Worm (Caenorhabditis elegans) whole organism, late embryonic: ENCODE measurements around the gene F17E9.2.
"Not testable (repeated sequence)": the region's sequence is repeated elsewhere in the genome, so short reads cannot be mapped to it uniquely, and the experiment has no call there.

ENCODE experiments used
- C08G9.2 ChIP-seq: sonication (generic microtip); optimal IDR thresholded peaks from 2 replicates; lab custom pipeline; 2016; ENCODE audit warnings: mild to moderate bottlenecking, missing genetic modification characterization, moderate library complexity, missing compliant biosample characterization
- Y22D7AL.16 ChIP-seq: sonication (generic microtip); optimal IDR thresholded peaks from 2 replicates; lab custom pipeline; 2016; ENCODE audit warnings: missing genetic modification characterization, missing compliant biosample characterization
- ama-1 ChIP-seq: fragments of 150-350 bp; optimal IDR thresholded peaks from 2 replicates; lab custom pipeline; 2014
- ceh-19 ChIP-seq: fragments of 200-800 bp; sonication (Bioruptor generic); optimal IDR thresholded peaks from 2 replicates; lab custom pipeline; 2018; ENCODE audit warnings: mild to moderate bottlenecking, missing genetic modification characterization, missing compliant biosample characterization
- ceh-2 ChIP-seq: sonication (generic microtip); optimal IDR thresholded peaks from 2 replicates; lab custom pipeline; 2016; ENCODE audit warnings: missing genotype, missing genetic modification characterization, missing compliant biosample characterization
- ceh-30 ChIP-seq: fragments of 150-350 bp; optimal IDR thresholded peaks from 2 replicates; lab custom pipeline; 2014; ENCODE audit warnings: missing biosample characterization, missing genetic modification characterization
- ceh-31 ChIP-seq: sonication (generic microtip); optimal IDR thresholded peaks from 2 replicates; lab custom pipeline; 2016; ENCODE audit warnings: missing genetic modification characterization, missing compliant biosample characterization
- ceh-45 ChIP-seq: fragments of 200-800 bp; sonication (Bioruptor generic); IDR thresholded peaks from 2 replicates; pipeline ENCODE4 v1.3.6; 2022; ENCODE audit warnings: missing genetic modification reagents, missing genetic modification characterization, missing compliant biosample characterization
- ceh-48 ChIP-seq: sonication (generic microtip); optimal IDR thresholded peaks from 2 replicates; lab custom pipeline; 2016; ENCODE audit warnings: missing genetic modification characterization, inconsistent platforms, missing compliant biosample characterization
- ceh-6 ChIP-seq: fragments of 200-800 bp; sonication (Bioruptor generic); optimal IDR thresholded peaks from 2 replicates; lab custom pipeline; 2018; ENCODE audit warnings: mild to moderate bottlenecking, missing genetic modification characterization, missing compliant biosample characterization
- che-1 ChIP-seq: sonication (generic microtip); optimal IDR thresholded peaks from 2 replicates; lab custom pipeline; 2016; ENCODE audit warnings: mild to moderate bottlenecking, missing genetic modification characterization, missing compliant biosample characterization
- dmd-4 ChIP-seq: sonication (generic microtip); optimal IDR thresholded peaks from 2 replicates; lab custom pipeline; 2016; ENCODE audit warnings: borderline replicate concordance, missing genetic modification characterization, missing compliant biosample characterization
- dve-1 ChIP-seq: sonication (generic microtip); optimal IDR thresholded peaks from 2 replicates; lab custom pipeline; 2017; ENCODE audit warnings: antibody characterized with exemption, mild to moderate bottlenecking, missing genetic modification characterization, missing compliant biosample characterization
- elt-2 ChIP-seq: sonication (generic microtip); optimal IDR thresholded peaks from 2 replicates; lab custom pipeline; 2016; ENCODE audit warnings: missing genetic modification reagents, missing genetic modification characterization, missing compliant biosample characterization
- ets-4 ChIP-seq: sonication (generic microtip); optimal IDR thresholded peaks from 2 replicates; lab custom pipeline; 2016; ENCODE audit warnings: missing genetic modification characterization, missing compliant biosample characterization
- eyg-1 ChIP-seq: sonication (generic microtip); optimal IDR thresholded peaks from 2 replicates; lab custom pipeline; 2016; ENCODE audit warnings: missing genotype, missing genetic modification characterization, missing compliant biosample characterization
- fkh-10 ChIP-seq: fragments of 150-350 bp; optimal IDR thresholded peaks from 2 replicates; lab custom pipeline; 2014; ENCODE audit warnings: missing biosample characterization, missing genetic modification reagents, missing genetic modification characterization
- fkh-6 ChIP-seq: sonication (generic microtip); optimal IDR thresholded peaks from 2 replicates; lab custom pipeline; 2016; ENCODE audit warnings: missing genetic modification characterization, missing compliant biosample characterization
- hlh-13 ChIP-seq: fragments of 200-800 bp; sonication (Bioruptor generic); optimal IDR thresholded peaks from 2 replicates; lab custom pipeline; 2018; ENCODE audit warnings: mild to moderate bottlenecking, missing genetic modification characterization, missing compliant biosample characterization
- hlh-8 ChIP-seq: sonication (generic microtip); optimal IDR thresholded peaks from 2 replicates; lab custom pipeline; 2016; ENCODE audit warnings: missing genotype, missing genetic modification characterization, missing compliant biosample characterization
- lin-11 ChIP-seq: fragments of 200-800 bp; sonication (Bioruptor generic); optimal IDR thresholded peaks from 2 replicates; lab custom pipeline; 2018; ENCODE audit warnings: mild to moderate bottlenecking, missing genetic modification characterization, missing compliant biosample characterization
- mec-3 ChIP-seq: sonication (generic microtip); optimal IDR thresholded peaks from 2 replicates; lab custom pipeline; 2016; ENCODE audit warnings: borderline replicate concordance, missing genetic modification characterization, missing compliant biosample characterization
- nhr-232 ChIP-seq: sonication (generic microtip); optimal IDR thresholded peaks from 2 replicates; lab custom pipeline; 2016; ENCODE audit warnings: missing genetic modification characterization, missing compliant biosample characterization
- pag-3 ChIP-seq: sonication (generic microtip); optimal IDR thresholded peaks from 2 replicates; lab custom pipeline; 2016; ENCODE audit warnings: missing compliant biosample characterization, missing genetic modification characterization, borderline replicate concordance
- pat-9 ChIP-seq: fragments of 200-800 bp; sonication (Bioruptor generic); optimal IDR thresholded peaks from 2 replicates; lab custom pipeline; 2018; ENCODE audit warnings: mild to moderate bottlenecking, missing genetic modification characterization, moderate library complexity, missing compliant biosample characterization
- pax-1 ChIP-seq: fragments of 150-350 bp; optimal IDR thresholded peaks from 2 replicates; lab custom pipeline; 2014; ENCODE audit warnings: missing biosample characterization, missing genetic modification characterization
- pros-1 ChIP-seq: fragments of 150-350 bp; optimal IDR thresholded peaks from 2 replicates; lab custom pipeline; 2014; ENCODE audit warnings: missing biosample characterization, missing genetic modification reagents, missing genetic modification characterization
- ref-2 ChIP-seq: sonication (generic microtip); optimal IDR thresholded peaks from 2 replicates; lab custom pipeline; 2016; ENCODE audit warnings: missing genetic modification characterization, missing compliant biosample characterization
- rnt-1 ChIP-seq: sonication (generic microtip); optimal IDR thresholded peaks from 2 replicates; lab custom pipeline; 2016; ENCODE audit warnings: missing genetic modification characterization, missing compliant biosample characterization
- sdc-2 ChIP-seq: sonication (generic microtip); optimal IDR thresholded peaks from 2 replicates; lab custom pipeline; 2016; ENCODE audit warnings: missing genotype, missing genetic modification characterization, missing compliant biosample characterization
- sox-2 ChIP-seq: fragments of 200-800 bp; sonication (Bioruptor generic); IDR thresholded peaks from 2 replicates; pipeline ENCODE4 v1.3.6; 2022; ENCODE audit warnings: missing genetic modification reagents, missing genetic modification characterization, missing compliant biosample characterization
- sox-4 ChIP-seq: sonication (generic microtip); optimal IDR thresholded peaks from 2 replicates; lab custom pipeline; 2017; ENCODE audit warnings: mild to moderate bottlenecking, missing genetic modification characterization, inconsistent platforms, missing compliant biosample characterization
- ttx-3 ChIP-seq: sonication (generic microtip); optimal IDR thresholded peaks from 2 replicates; lab custom pipeline; 2016; ENCODE audit warnings: missing genetic modification reagents, missing genetic modification characterization, missing compliant biosample characterization
- unc-55 ChIP-seq: sonication (generic microtip); optimal IDR thresholded peaks from 2 replicates; lab custom pipeline; 2017; ENCODE audit warnings: missing biosample characterization, missing genetic modification reagents, missing genetic modification characterization
- unc-86 ChIP-seq: sonication (generic microtip); optimal IDR thresholded peaks from 2 replicates; lab custom pipeline; 2016; ENCODE audit warnings: missing genetic modification characterization, missing compliant biosample characterization
- zip-5 ChIP-seq: sonication (generic microtip); optimal IDR thresholded peaks from 2 replicates; lab custom pipeline; 2016; ENCODE audit warnings: missing genetic modification characterization, missing compliant biosample characterization

Gene F17E9.2

ce11 chrIV:8389139-8389538, 33.4 kb downstream of the F17E9.2 start, which contains the start of gene D2096.10:
Gene D2096.10, minus strand, starts transcription at chrIV:8389239.
- not testable (repeated sequence) for TF ChIP-seq dmd-4 (tag; lab: Kevin White, UChicago); hlh-8; fkh-10

- TF ChIP-seq ceh-45 (GFP tag; lab: Robert Waterston, UW), result no peak
- TF ChIP-seq ttx-3, result no peak
- no peak for TF ChIP-seq fkh-10
- TF ChIP-seq ceh-48 (tag; lab: Kevin White, UChicago), result no peak
- no peak for TF ChIP-seq sox-4 (tag; lab: Kevin White, UChicago)
- no peak for TF ChIP-seq ama-1 (lab: Kevin White, UChicago)
- TF ChIP-seq C08G9.2 (tag; lab: Kevin White, UChicago), result no peak
- TF ChIP-seq hlh-13 (GFP tag; lab: Kevin White, UChicago), result no peak
Observed at ce11 chrIV:8394105-8394504, 38.4 kb downstream of the F17E9.2 start, which contains the start of gene D2096.11. Gene D2096.11, minus strand, starts transcription at chrIV:8394205.

ce11 chrIV:8396348-8396747, 40.7 kb downstream of the F17E9.2 start, which contains the start of gene timm-17B.2:
Gene timm-17B.2, plus strand, starts transcription at chrIV:8396648.
- TF ChIP-seq lin-11 (tag; lab: Kevin White, UChicago) (no peak), ceh-31 (no peak), mec-3 (no peak), ceh-6 (GFP tag; lab: Kevin White, UChicago) (no peak), nhr-232 (no peak), sox-2 (GFP tag; lab: Robert Waterston, UW) (no peak), rnt-1 (tag; lab: Kevin White, UChicago) (no peak), ceh-30 (tag; lab: Kevin White, UChicago) (no peak), hlh-13 (GFP tag; lab: Kevin White, UChicago) (no peak), ref-2 (tag; lab: Kevin White, UChicago) (no peak), sdc-2 (tag; lab: Kevin White, UChicago) (no peak), pax-1 (tag; lab: Kevin White, UChicago) (no peak), ama-1 (lab: Kevin White, UChicago) (no peak), che-1 (tag; lab: Kevin White, UChicago) (no peak), Y22D7AL.16 (tag; lab: Kevin White, UChicago) (no peak), dve-1 (tag; lab: Kevin White, UChicago) (no peak), fkh-6 (no peak), zip-5 (tag; lab: Kevin White, UChicago) (no peak)

ce11 chrIV:8397814-8398213, 42.1 kb downstream of the F17E9.2 start:
- TF ChIP-seq ama-1 (lab: Kevin White, UChicago), result no peak
- TF ChIP-seq sdc-2 (tag; lab: Kevin White, UChicago), result no peak
- TF ChIP-seq unc-55, result no peak
- TF ChIP-seq ceh-6 (GFP tag; lab: Kevin White, UChicago), result no peak
- no peak for TF ChIP-seq ceh-2 (tag; lab: Kevin White, UChicago)
- no peak for TF ChIP-seq unc-86 (tag; lab: Kevin White, UChicago)
- no peak for TF ChIP-seq pag-3 (tag; lab: Kevin White, UChicago)
- TF ChIP-seq sox-2 (GFP tag; lab: Robert Waterston, UW), result no peak
- TF ChIP-seq hlh-13 (GFP tag; lab: Kevin White, UChicago), result no peak
- no peak for TF ChIP-seq ets-4 (tag; lab: Kevin White, UChicago)
- no peak for TF ChIP-seq eyg-1
- TF ChIP-seq elt-2, result no peak
- TF ChIP-seq pros-1 (tag; lab: Kevin White, UChicago), result no peak
- no peak for TF ChIP-seq ceh-19 (GFP tag; lab: Kevin White, UChicago)
- no peak for TF ChIP-seq pat-9 (tag; lab: Kevin White, UChicago)
